Fruit fly (Drosophila melanogaster) S2 (cell line): ENCODE results near the gene CG32192.

ENCODE experiments used
- CG8478 ChIP-seq: fragments of >200 bp; optimal IDR thresholded peaks from 2 replicates; lab custom pipeline; 2018
- CTCF ChIP-seq, 2 experiments: fragments of >200 bp; optimal IDR thresholded peaks; 2 replicates each; lab custom pipeline; 2018

- no peak for TF ChIP-seq CTCF (optimal IDR thresholded peaks at IDR 0.05; lab: Kevin White, UChicago)
- no peak for TF ChIP-seq CG8478 (lab: Kevin White, UChicago)
Observed at dm6 chr3L:18075853-18076252, 35.7 kb downstream of the CG32192 start.
